Worm (Caenorhabditis elegans): ENCODE data around the gene spcs-2.

DNA sequence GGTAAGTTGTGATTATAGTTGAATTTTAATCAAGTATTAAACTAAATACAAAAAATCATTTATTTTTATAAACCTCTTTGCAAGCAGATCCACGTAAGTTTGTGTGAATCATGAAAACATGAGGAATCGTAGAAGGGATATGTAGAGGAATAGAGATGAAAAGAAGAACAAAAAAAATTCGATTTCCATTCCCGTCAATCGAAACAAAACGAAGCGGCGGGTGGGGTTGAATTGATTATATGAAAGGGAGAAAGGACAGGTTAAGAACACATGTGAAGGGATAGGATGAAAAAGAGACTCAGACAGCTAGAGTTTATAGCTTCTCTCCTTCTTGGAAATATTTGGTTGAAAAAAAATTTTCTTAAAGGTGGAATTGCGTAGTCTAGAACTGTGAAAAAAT is 14.7 kb upstream of the spcs-2 start:
- no peak for TF ChIP-seq lin-15B (tag; optimal IDR thresholded peaks at IDR 0.05)
- TF ChIP-seq nhr-12 (tag; optimal IDR thresholded peaks at IDR 0.05) = no peak
- no peak for TF ChIP-seq ZK546.5 (tag; optimal IDR thresholded peaks at IDR 0.05)
- no peak for TF ChIP-seq nhr-76 (tag; optimal IDR thresholded peaks at IDR 0.05)
- TF ChIP-seq skn-1 (tag; optimal IDR thresholded peaks at IDR 0.05) = no peak
- no peak for TF ChIP-seq ceh-9 (tag; optimal IDR thresholded peaks at IDR 0.05)

All from whole organism, L3 larva.